Worm (Caenorhabditis elegans) whole organism, early embryonic: ENCODE data around the gene ceh-90.

Experiments used
- B0310.2 ChIP-seq: sonication (generic microtip); optimal IDR thresholded peaks from 2 replicates; lab custom pipeline; 2016; ENCODE audit warnings: mild to moderate bottlenecking, missing genetic modification characterization, missing compliant biosample characterization
- F13C5.2 ChIP-seq: sonication (generic microtip); optimal IDR thresholded peaks from 2 replicates; lab custom pipeline; 2017; ENCODE audit warnings: mild to moderate bottlenecking, missing genetic modification characterization, inconsistent platforms, missing compliant biosample characterization
- aly-1 ChIP-seq: sonication (generic microtip); optimal IDR thresholded peaks from 2 replicates; lab custom pipeline; 2016; ENCODE audit warnings: missing genetic modification characterization, missing compliant biosample characterization
- ama-1 ChIP-seq: fragments of 150-350 bp; optimal IDR thresholded peaks from 2 replicates; lab custom pipeline; 2014
- ceh-13 ChIP-seq: fragments of 200-800 bp; sonication (Bioruptor generic); optimal IDR thresholded peaks from 2 replicates; lab custom pipeline; 2018; ENCODE audit warnings: mild to moderate bottlenecking, missing genetic modification characterization, missing compliant biosample characterization
- ceh-36 ChIP-seq: sonication (generic microtip); optimal IDR thresholded peaks from 2 replicates; lab custom pipeline; 2016; ENCODE audit warnings: missing genetic modification characterization, inconsistent platforms, missing compliant biosample characterization
- ets-7 ChIP-seq: sonication (generic microtip); optimal IDR thresholded peaks from 2 replicates; lab custom pipeline; 2016; ENCODE audit warnings: missing genotype, missing genetic modification characterization, missing compliant biosample characterization
- flt-1 ChIP-seq: fragments of 200-800 bp; sonication (Bioruptor generic); IDR thresholded peaks from 2 replicates; pipeline ENCODE4 v1.3.6; 2022; ENCODE audit warnings: missing genetic modification characterization, missing compliant biosample characterization
- hmbx-1 ChIP-seq: sonication (generic microtip); optimal IDR thresholded peaks from 2 replicates; lab custom pipeline; 2016; ENCODE audit warnings: mild to moderate bottlenecking, missing genetic modification characterization, missing compliant biosample characterization
- hmg-4 ChIP-seq: fragments of 200-800 bp; sonication (Bioruptor generic); optimal IDR thresholded peaks from 2 replicates; lab custom pipeline; 2018; ENCODE audit warnings: mild to moderate bottlenecking, missing genetic modification characterization, missing compliant biosample characterization
- hnd-1 ChIP-seq: sonication (generic microtip); optimal IDR thresholded peaks from 2 replicates; lab custom pipeline; 2016; ENCODE audit warnings: missing genetic modification characterization, missing compliant biosample characterization
- pes-1 ChIP-seq: fragments of 200-800 bp; sonication (Bioruptor generic); IDR thresholded peaks from 2 replicates; pipeline ENCODE4 v1.3.6; 2022; ENCODE audit warnings: missing genetic modification reagents, missing genetic modification characterization, missing compliant biosample characterization
- scrt-1 ChIP-seq: fragments of 200-800 bp; sonication (Bioruptor generic); IDR thresholded peaks from 2 replicates; pipeline ENCODE4 v1.3.6; 2022; ENCODE audit warnings: missing genetic modification characterization, missing compliant biosample characterization
- sea-1 ChIP-seq: fragments of 200-800 bp; sonication (Bioruptor generic); conservative IDR thresholded peaks from 2 replicates; pipeline ENCODE4 v1.3.6; 2022; ENCODE audit warnings: missing genetic modification characterization, missing compliant biosample characterization
- tbx-11 ChIP-seq: fragments of 200-800 bp; sonication (Bioruptor generic); IDR thresholded peaks from 2 replicates; pipeline ENCODE4 v1.3.6; 2022; ENCODE audit warnings: missing genetic modification characterization, missing compliant biosample characterization
- tbx-37 ChIP-seq: fragments of 200-800 bp; sonication (Bioruptor generic); conservative IDR thresholded peaks from 2 replicates; pipeline ENCODE4 v1.3.6; 2022; ENCODE audit warnings: missing genetic modification reagents, missing genetic modification characterization, missing compliant biosample characterization
- tra-4 ChIP-seq: sonication (generic microtip); optimal IDR thresholded peaks from 2 replicates; lab custom pipeline; 2017; ENCODE audit warnings: missing genetic modification characterization, missing compliant biosample characterization

Gene ceh-90

DNA sequence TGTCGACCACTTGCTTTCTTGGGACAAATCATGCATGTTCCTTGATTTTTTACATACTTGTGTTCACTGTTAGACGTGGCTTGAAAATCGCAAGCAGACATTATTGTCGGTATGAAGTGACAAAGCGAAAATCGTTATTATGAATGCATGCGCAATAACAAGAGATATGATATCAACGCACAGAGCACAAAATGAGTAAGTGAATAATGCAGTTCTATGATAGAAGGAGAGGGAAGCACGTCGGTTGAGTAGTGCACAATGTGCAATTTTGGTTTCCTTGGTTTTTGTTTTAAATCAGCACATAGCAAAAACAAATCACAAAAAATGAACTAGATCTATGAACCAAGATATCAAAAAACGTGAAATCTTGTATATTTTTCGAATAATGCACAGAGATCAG is 43.5 kb downstream of the ceh-90 start, which contains the start of gene nhr-281:
Gene nhr-281 (minus strand): TSS at position 101 of the 400 bp plus-strand sequence.
- TF ChIP-seq tbx-11 (no peak), pes-1 (GFP tag; lab: Robert Waterston, UW) (no peak), sea-1 (GFP tag; lab: Robert Waterston, UW) (no peak), F13C5.2 (tag; lab: Kevin White, UChicago) (no peak), scrt-1 (no peak), hnd-1 (tag; lab: Kevin White, UChicago) (no peak), hmbx-1 (tag; lab: Kevin White, UChicago) (no peak), aly-1 (tag; lab: Kevin White, UChicago) (no peak), tbx-37 (GFP tag; lab: Robert Waterston, UW) (no peak), ets-7 (tag; lab: Kevin White, UChicago) (no peak), ceh-13 (GFP tag; lab: Kevin White, UChicago) (no peak), ama-1 (lab: Kevin White, UChicago) (no peak), flt-1 (GFP tag; lab: Robert Waterston, UW) (no peak), ceh-36 (tag; lab: Kevin White, UChicago) (no peak), hmg-4 (GFP tag; lab: Kevin White, UChicago) (no peak), tra-4 (tag; lab: Kevin White, UChicago) (no peak), B0310.2 (tag; lab: Kevin White, UChicago) (no peak)

DNA sequence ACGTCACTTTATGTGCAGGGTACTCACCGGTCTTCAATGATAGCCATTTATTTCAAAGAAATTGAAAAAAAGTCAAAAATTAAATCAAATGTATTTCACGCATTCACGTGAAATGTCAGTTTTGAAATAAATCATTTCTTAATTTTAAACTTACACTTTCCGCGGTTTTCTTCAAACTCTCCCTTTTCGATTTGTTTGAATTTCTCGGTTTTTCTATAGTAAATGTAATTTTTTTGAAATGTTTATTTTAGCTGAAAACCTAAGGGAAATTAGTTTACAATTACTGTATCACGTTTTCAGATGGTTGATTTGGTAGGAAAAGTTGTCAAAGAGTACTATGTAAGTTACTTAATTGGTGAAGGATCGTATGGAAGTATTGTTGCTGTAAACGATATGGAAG is 48.6 kb downstream of the ceh-90 start, which contains the start of gene F16B12.7:
Gene F16B12.7 (plus strand): TSS at position 301 of the 400 bp plus-strand sequence.
- TF ChIP-seq B0310.2 (tag; lab: Kevin White, UChicago) (no peak), flt-1 (GFP tag; lab: Robert Waterston, UW) (no peak), hmbx-1 (tag; lab: Kevin White, UChicago) (no peak), F13C5.2 (tag; lab: Kevin White, UChicago) (no peak), tbx-37 (GFP tag; lab: Robert Waterston, UW) (no peak)
